Worm (Caenorhabditis elegans) whole organism, L3 larva: Measurements from ENCODE around the gene pfd-4.

Source experiments
- R02D3.7 ChIP-seq: fragments of 150-350 bp; optimal IDR thresholded peaks from 2 replicates; lab custom pipeline; 2014; ENCODE audit warnings: missing biosample characterization, missing genetic modification characterization
- ZK546.5 ChIP-seq: sonication (generic microtip); optimal IDR thresholded peaks from 2 replicates; lab custom pipeline; 2017; ENCODE audit warnings: missing biosample characterization, missing genetic modification characterization
- aly-2 ChIP-seq: fragments of 150-350 bp; optimal IDR thresholded peaks from 2 replicates; lab custom pipeline; 2014; ENCODE audit warnings: missing biosample characterization, missing genetic modification characterization
- ceh-28 ChIP-seq: fragments of 150-350 bp; optimal IDR thresholded peaks from 2 replicates; lab custom pipeline; 2014; ENCODE audit warnings: missing biosample characterization, missing genetic modification reagents, missing genetic modification characterization
- ceh-9 ChIP-seq: sonication (generic microtip); optimal IDR thresholded peaks from 2 replicates; lab custom pipeline; 2018; ENCODE audit warnings: missing biosample characterization, missing genetic modification characterization
- egl-27 ChIP-seq: sonication (generic microtip); optimal IDR thresholded peaks from 4 replicates; lab custom pipeline; 2017; ENCODE audit warnings: missing biosample characterization, missing genetic modification reagents, missing genetic modification characterization
- egl-5 ChIP-seq: fragments of 150-350 bp; optimal IDR thresholded peaks from 2 replicates; lab custom pipeline; 2017; ENCODE audit warnings: missing biosample characterization, missing genetic modification reagents, missing genetic modification characterization, inconsistent platforms
- elt-2 ChIP-seq: sonication (generic microtip); optimal IDR thresholded peaks from 2 replicates; lab custom pipeline; 2016; ENCODE audit warnings: missing genetic modification reagents, mild to moderate bottlenecking, missing genetic modification characterization, missing compliant biosample characterization
- eor-1 ChIP-seq, 2 experiments: fragments of 150-350 bp; optimal IDR thresholded peaks; 2 replicates each; lab custom pipeline; 2014 to 2018; ENCODE audit warnings: missing biosample characterization in 2 of 2, missing genetic modification characterization in 2 of 2
- fkh-10 ChIP-seq: sonication (generic microtip); optimal IDR thresholded peaks from 2 replicates; lab custom pipeline; 2017; ENCODE audit warnings: missing biosample characterization, missing genetic modification reagents, missing genetic modification characterization
- fkh-2 ChIP-seq: fragments of 150-350 bp; optimal IDR thresholded peaks from 2 replicates; lab custom pipeline; 2014; ENCODE audit warnings: missing biosample characterization, missing genetic modification reagents, missing genetic modification characterization
- fos-1 ChIP-seq: fragments of 150-350 bp; optimal IDR thresholded peaks from 2 replicates; lab custom pipeline; 2014; ENCODE audit warnings: missing biosample characterization, missing genetic modification characterization
- hmg-11 ChIP-seq: sonication (generic microtip); optimal IDR thresholded peaks from 2 replicates; lab custom pipeline; 2016; ENCODE audit warnings: missing genetic modification characterization, missing compliant biosample characterization
- lin-39 ChIP-seq: fragments of 150-350 bp; optimal IDR thresholded peaks from 2 replicates; lab custom pipeline; 2018; ENCODE audit warnings: missing biosample characterization, missing genetic modification reagents, missing genetic modification characterization
- lsy-12 ChIP-seq: sonication (generic microtip); optimal IDR thresholded peaks from 2 replicates; lab custom pipeline; 2016; ENCODE audit warnings: mild to moderate bottlenecking, missing genetic modification characterization, missing compliant biosample characterization
- mdl-1 ChIP-seq: fragments of 150-350 bp; optimal IDR thresholded peaks from 2 replicates; lab custom pipeline; 2014; ENCODE audit warnings: missing biosample characterization, missing genetic modification characterization
- nfya-1 ChIP-seq: sonication (generic microtip); optimal IDR thresholded peaks from 2 replicates; lab custom pipeline; 2017; ENCODE audit warnings: missing genetic modification characterization, mild to moderate bottlenecking, missing compliant biosample characterization, antibody characterized with exemption, moderate library complexity; ENCODE audit not compliant: insufficient read depth
- nhr-11 ChIP-seq: fragments of 150-350 bp; optimal IDR thresholded peaks from 2 replicates; lab custom pipeline; 2014; ENCODE audit warnings: missing biosample characterization, missing genetic modification characterization
- nhr-25 ChIP-seq: sonication (generic microtip); optimal IDR thresholded peaks from 2 replicates; lab custom pipeline; 2017; ENCODE audit warnings: missing biosample characterization, missing genetic modification characterization
- nhr-76 ChIP-seq: fragments of 150-350 bp; sonication (generic microtip); optimal IDR thresholded peaks from 5 replicates; lab custom pipeline; 2014; ENCODE audit warnings: missing biosample characterization, missing genetic modification characterization
- pha-4 ChIP-seq: fragments of 150-350 bp; optimal IDR thresholded peaks from 2 replicates; lab custom pipeline; 2014; ENCODE audit warnings: missing biosample characterization, missing genetic modification reagents, missing genetic modification characterization
- pqm-1 ChIP-seq: fragments of 150-350 bp; optimal IDR thresholded peaks from 2 replicates; lab custom pipeline; 2017; ENCODE audit warnings: missing biosample characterization, missing genetic modification characterization, inconsistent platforms
- skn-1 ChIP-seq: fragments of 150-350 bp; optimal IDR thresholded peaks from 2 replicates; lab custom pipeline; 2014; ENCODE audit warnings: missing biosample characterization, missing genetic modification characterization
- unc-39 ChIP-seq: sonication (generic microtip); optimal IDR thresholded peaks from 4 replicates; lab custom pipeline; 2017; ENCODE audit warnings: missing biosample characterization, missing genetic modification characterization
- zag-1 ChIP-seq: fragments of 150-350 bp; optimal IDR thresholded peaks from 2 replicates; lab custom pipeline; 2014; ENCODE audit warnings: missing biosample characterization, missing genetic modification characterization

Gene pfd-4

DNA sequence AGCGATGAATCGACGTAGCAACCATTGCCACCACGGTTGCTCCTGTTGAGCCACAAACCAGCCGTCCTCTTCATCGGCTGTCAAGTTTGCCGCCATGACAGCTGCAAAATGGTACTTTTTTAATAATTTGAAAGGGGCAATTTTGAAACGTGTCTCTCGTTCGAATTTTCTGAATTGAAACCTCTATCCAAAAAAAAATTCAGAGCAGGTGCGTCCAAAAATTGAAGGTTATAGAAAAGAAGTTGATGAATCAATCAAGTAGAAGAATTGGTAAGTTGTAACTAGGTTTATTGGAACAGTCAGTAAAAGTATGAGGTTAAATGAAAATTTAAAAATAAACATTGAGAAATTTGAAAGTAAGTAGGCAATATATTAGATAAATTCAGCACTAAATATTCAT is 46.4 kb downstream of the pfd-4 start, which contains the start of gene T01G1.4:
Gene T01G1.4, minus strand, starts transcription at position 101 of the 400 bp plus-strand sequence.
- TF ChIP-seq lin-39 (tag; lab: Kevin White, UChicago) (no peak), fos-1 (tag; lab: Kevin White, UChicago) (no peak), fkh-2 (tag; lab: Kevin White, UChicago) (no peak), zag-1 (tag; lab: Kevin White, UChicago) (no peak), egl-27 (tag; lab: Kevin White, UChicago) (no peak), unc-39 (no peak), nhr-11 (no peak), egl-5 (tag; lab: Kevin White, UChicago) (no peak), mdl-1 (tag; lab: Kevin White, UChicago) (no peak), nhr-25 (tag; lab: Kevin White, UChicago) (no peak), hmg-11 (no peak), aly-2 (tag; lab: Kevin White, UChicago) (no peak), pqm-1 (tag; lab: Kevin White, UChicago) (no peak), R02D3.7 (tag; lab: Kevin White, UChicago) (no peak), skn-1 (tag; lab: Kevin White, UChicago) (no peak), ceh-9 (tag; lab: Kevin White, UChicago) (no peak), eor-1 (tag; optimal IDR thresholded peaks at IDR 0.05; lab: Kevin White, UChicago) (no peak), fkh-10 (GFP tag; lab: Kevin White, UChicago) (no peak), lsy-12 (tag; lab: Kevin White, UChicago) (no peak), elt-2 (no peak)

DNA sequence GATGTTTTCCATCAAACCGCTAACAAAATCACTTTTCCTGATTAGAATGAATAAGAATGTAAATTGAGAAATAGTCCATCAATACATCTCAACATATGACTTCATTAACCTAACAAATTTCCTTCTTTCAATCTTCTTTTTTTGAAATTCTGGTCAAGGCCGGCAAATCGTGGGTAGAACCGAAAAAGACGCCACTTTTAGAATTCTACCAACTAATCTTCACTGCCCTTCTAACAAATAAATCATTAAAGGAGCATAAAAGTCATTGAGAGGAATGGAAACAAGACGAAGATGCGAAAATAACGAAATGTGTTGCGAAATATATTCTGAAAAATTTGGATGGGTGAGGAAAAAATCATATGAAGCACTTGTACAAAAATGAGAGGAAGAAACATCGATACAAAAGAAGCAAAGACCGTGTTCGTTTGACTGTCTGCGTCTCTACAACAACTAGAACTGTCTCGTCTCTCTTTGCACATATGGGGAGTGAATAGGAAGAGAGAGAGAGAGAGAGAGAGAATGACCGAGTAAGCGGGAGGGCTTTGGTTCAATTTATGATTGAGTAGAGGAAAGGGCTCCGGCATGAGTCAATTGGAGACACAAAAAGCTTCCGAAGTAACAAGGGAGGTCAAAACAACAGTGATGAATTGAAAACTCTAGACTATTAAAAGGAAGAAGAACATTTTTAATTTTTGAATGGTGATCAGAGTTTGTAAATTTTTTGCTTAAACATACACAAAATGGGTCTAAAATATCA is 49.0 kb downstream of the pfd-4 start:
- TF ChIP-seq nhr-25 (tag; lab: Kevin White, UChicago) = peak; percentile 12
- TF ChIP-seq pqm-1 (tag; lab: Kevin White, UChicago) = peak; percentile 1
- no peak for TF ChIP-seq ZK546.5 (tag; lab: Kevin White, UChicago)
- peak; percentile 16 for TF ChIP-seq hmg-11
- TF ChIP-seq nfya-1 (tag; lab: Kevin White, UChicago) = peak; percentile 32
- peak; percentile 84 for TF ChIP-seq nhr-76 (tag; lab: Kevin White, UChicago)
- peak; percentile 12 for TF ChIP-seq elt-2
- no peak for TF ChIP-seq zag-1 (tag; lab: Kevin White, UChicago)
- TF ChIP-seq ceh-28 (tag; lab: Kevin White, UChicago) = peak; percentile 17
- TF ChIP-seq pha-4 (tag; lab: Kevin White, UChicago) = peak; percentile 60
